Fruit fly (Drosophila melanogaster): ENCODE data around the gene CG32547.

CG32547 gene

dm6 chrX:18515205-18515921 is 36.1 kb upstream of the CG32547 start, which contains the start of the genes Bx and HisRS (continued):
- TF ChIP-seq zfh2 (GFP tag; optimal IDR thresholded peaks at IDR 0.05), result no peak
- TF ChIP-seq esg (GFP tag; conservative IDR thresholded peaks at IDR 0.05), result no peak
- TF ChIP-seq bab2 (GFP tag; optimal IDR thresholded peaks at IDR 0.05), result no peak
- no peak for TF ChIP-seq ara (GFP tag; IDR thresholded peaks at IDR 0.05)
- peak; percentile 26 for TF ChIP-seq Sry-δ (GFP tag; optimal IDR thresholded peaks at IDR 0.05)
- TF ChIP-seq Hey (tag; optimal IDR thresholded peaks at IDR 0.05), result no peak
- no peak for TF ChIP-seq CG34376 (GFP tag; optimal IDR thresholded peaks at IDR 0.05)
- TF ChIP-seq Lhr (GFP tag; optimal IDR thresholded peaks at IDR 0.05), result peak; percentile 73
- TF ChIP-seq Asciz (GFP tag; optimal IDR thresholded peaks at IDR 0.05), result no peak
- TF ChIP-seq CG11093 (GFP tag; IDR thresholded peaks at IDR 0.05), result no peak
- TF ChIP-seq CG6683 (GFP tag; optimal IDR thresholded peaks at IDR 0.05), result no peak
- TF ChIP-seq phol (tag; optimal IDR thresholded peaks at IDR 0.05), result peak; percentile 22
- peak; percentile 19 for TF ChIP-seq CG8924 (tag; optimal IDR thresholded peaks at IDR 0.05)
- no peak for TF ChIP-seq H15 (GFP tag; IDR thresholded peaks at IDR 0.05)
- no peak for TF ChIP-seq CG10654 (GFP tag; optimal IDR thresholded peaks at IDR 0.05)
- TF ChIP-seq CG14710 (tag; optimal IDR thresholded peaks at IDR 0.05), result peak; percentile 20
- TF ChIP-seq CG9932 (GFP tag; IDR thresholded peaks at IDR 0.05), result no peak; the same call in 1 of the 2 replicates
- no peak for TF ChIP-seq CG30431 (GFP tag; optimal IDR thresholded peaks at IDR 0.05)
- TF ChIP-seq CG4328 (GFP tag; optimal IDR thresholded peaks at IDR 0.05), result no peak
- TF ChIP-seq Dip3 (GFP tag; optimal IDR thresholded peaks at IDR 0.05), result no peak
- TF ChIP-seq D19B (GFP tag; optimal IDR thresholded peaks at IDR 0.05), result no peak
- no peak for TF ChIP-seq C15 (GFP tag; IDR thresholded peaks at IDR 0.05)
- no peak for TF ChIP-seq p53 (GFP tag; optimal IDR thresholded peaks at IDR 0.05)
- no peak for TF ChIP-seq ash1 (GFP tag; optimal IDR thresholded peaks at IDR 0.05)
- TF ChIP-seq bsh (GFP tag; optimal IDR thresholded peaks at IDR 0.05), result no peak
- no peak for TF ChIP-seq stc (GFP tag; IDR thresholded peaks at IDR 0.05)
- TF ChIP-seq CG7839 (tag; optimal IDR thresholded peaks at IDR 0.05), result no peak
- no peak for TF ChIP-seq maf-S (GFP tag; optimal IDR thresholded peaks at IDR 0.05)
- TF ChIP-seq al (GFP tag; IDR thresholded peaks at IDR 0.05), result peak; percentile 17; the same call in 1 of the 2 replicates
- TF ChIP-seq Dp (GFP tag; optimal IDR thresholded peaks at IDR 0.05), result peak; percentile 39
- no peak for TF ChIP-seq sr (GFP tag; IDR thresholded peaks at IDR 0.05)
- no peak for TF ChIP-seq ap (GFP tag; IDR thresholded peaks at IDR 0.05)
- TF ChIP-seq sd (tag; optimal IDR thresholded peaks at IDR 0.05), result no peak
- TF ChIP-seq CG12219 (GFP tag; optimal IDR thresholded peaks at IDR 0.05), result no peak
- no peak for TF ChIP-seq Atf-2 (GFP tag; optimal IDR thresholded peaks at IDR 0.05)
- no peak for TF ChIP-seq B-H1 (GFP tag; IDR thresholded peaks at IDR 0.05)
- TF ChIP-seq shn (GFP tag; optimal IDR thresholded peaks at IDR 0.05), result no peak
- TF ChIP-seq Xbp1 (GFP tag; optimal IDR thresholded peaks at IDR 0.05), result no peak
- TF ChIP-seq CG3726 (GFP tag; IDR thresholded peaks at IDR 0.05), result no peak
- no peak for TF ChIP-seq ttk (GFP tag; IDR thresholded peaks at IDR 0.05)
- peak; percentile 64; the same call in 2 of the 3 replicates for TF ChIP-seq Opbp (GFP tag; IDR thresholded peaks at IDR 0.05; ENCODE audit: partially characterized antibody)
- TF ChIP-seq Pdp1 (GFP tag; optimal IDR thresholded peaks at IDR 0.05), result peak in 1 of 2 experiments; percentile 29
- TF ChIP-seq wor (GFP tag; IDR thresholded peaks at IDR 0.05), result no peak
- TF ChIP-seq nerfin-1 (tag; optimal IDR thresholded peaks at IDR 0.05), result no peak
- TF ChIP-seq corto (GFP tag; optimal IDR thresholded peaks at IDR 0.05), result no peak
- no peak for TF ChIP-seq CG15601 (tag; optimal IDR thresholded peaks at IDR 0.05)
- TF ChIP-seq CG6654 (GFP tag; optimal IDR thresholded peaks at IDR 0.05), result no peak
- TF ChIP-seq zen2 (GFP tag; IDR thresholded peaks at IDR 0.05; ENCODE audit: partially characterized antibody), result no peak
- no peak for TF ChIP-seq CG17802 (tag; optimal IDR thresholded peaks at IDR 0.05)
- no peak for TF ChIP-seq CG3838 (GFP tag; optimal IDR thresholded peaks at IDR 0.05)

Measured in whole organism, embryonic.